Fruit fly (Drosophila melanogaster): ENCODE results near the gene Surf4.

Surf4 gene

DNA sequence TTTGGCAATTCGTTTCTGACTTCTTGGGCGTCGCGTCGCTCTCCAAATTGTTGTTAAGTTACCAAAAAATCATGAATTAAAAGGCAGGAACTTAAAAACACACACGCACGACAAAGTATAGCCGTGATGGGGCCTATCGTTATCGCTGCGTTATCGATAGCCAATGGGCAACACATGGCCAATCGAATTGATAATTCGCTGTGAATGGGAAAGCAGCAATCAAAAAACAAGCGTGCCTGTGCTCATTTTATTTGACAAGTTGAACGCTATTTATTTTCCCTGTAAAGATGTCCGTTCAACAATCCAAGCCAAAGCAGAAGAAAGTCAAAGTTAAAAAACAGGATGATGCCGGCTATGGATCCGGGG is at the start of gene Surf4, which contains the start of gene CG31301:
Gene Surf4, minus strand, starts transcription at position 159 of the 366 bp plus-strand sequence.
Gene CG31301, plus strand, starts transcription at position 188 of the 366 bp plus-strand sequence.
- TF ChIP-seq psq (optimal IDR thresholded peaks at IDR 0.05) (no peak), ttk (optimal IDR thresholded peaks at IDR 0.05) (no peak), Sin3A (optimal IDR thresholded peaks at IDR 0.05) (no peak), Myc (optimal IDR thresholded peaks at IDR 0.05) (no peak), insv (optimal IDR thresholded peaks at IDR 0.05) (no peak), h (optimal IDR thresholded peaks at IDR 0.05) (no peak)

DNA sequence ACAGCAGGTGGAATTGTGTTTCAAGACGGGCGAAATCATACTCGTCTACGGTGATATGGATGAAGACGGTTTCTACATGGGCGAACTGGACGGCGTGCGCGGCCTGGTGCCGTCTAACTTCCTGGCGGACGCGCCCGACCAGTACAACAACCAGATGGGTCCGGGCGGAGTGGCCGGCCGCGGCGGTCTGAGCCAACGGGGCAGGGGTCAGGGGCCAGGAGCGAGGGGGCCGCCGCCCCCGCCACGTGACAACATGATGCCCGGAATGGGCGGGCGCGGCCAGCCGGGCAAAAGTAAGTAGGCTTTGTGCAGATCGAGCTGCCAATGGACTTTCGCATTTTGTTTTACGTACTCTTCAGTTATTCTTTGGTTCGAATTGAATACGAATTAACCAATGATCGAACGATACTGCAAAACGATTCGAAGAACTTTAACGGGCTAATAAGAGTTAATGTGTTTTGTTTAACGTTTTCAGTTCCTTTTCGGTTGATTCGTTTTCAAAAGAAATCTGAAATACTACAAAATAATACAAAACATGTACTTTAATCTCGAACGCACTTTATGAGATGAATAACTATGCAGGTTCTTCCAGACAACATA is 47.3 kb upstream of the Surf4 start:
- no peak for TF ChIP-seq Myc (optimal IDR thresholded peaks at IDR 0.05)
- TF ChIP-seq ttk (optimal IDR thresholded peaks at IDR 0.05), result no peak
- no peak for TF ChIP-seq Sin3A (optimal IDR thresholded peaks at IDR 0.05)
- TF ChIP-seq psq (optimal IDR thresholded peaks at IDR 0.05), result no peak
- TF ChIP-seq h (optimal IDR thresholded peaks at IDR 0.05), result no peak
- no peak for TF ChIP-seq insv (optimal IDR thresholded peaks at IDR 0.05)

DNA sequence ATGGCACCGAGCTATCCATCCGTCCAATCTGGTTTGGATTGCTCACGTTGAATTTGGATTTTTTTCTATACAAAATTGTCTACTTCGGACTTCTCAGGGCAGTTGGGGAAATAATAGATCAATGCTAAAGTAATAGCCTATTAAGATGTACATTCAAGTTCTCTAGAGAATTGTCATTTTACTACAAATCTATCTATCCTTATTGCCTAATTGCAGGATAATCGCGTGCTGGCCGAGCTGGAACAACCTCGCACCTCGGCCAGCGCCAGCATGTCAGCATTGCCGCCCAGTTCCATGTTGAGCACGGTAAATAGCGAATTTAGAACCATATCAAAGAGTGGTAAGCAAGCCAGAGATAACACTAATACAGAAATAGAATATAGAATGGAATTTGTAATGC is 36.9 kb upstream of the Surf4 start, which contains the start of gene h-cup:
Gene h-cup, minus strand, starts transcription at position 101 of the 400 bp plus-strand sequence.
- TF ChIP-seq ttk (optimal IDR thresholded peaks at IDR 0.05) (no peak), h (optimal IDR thresholded peaks at IDR 0.05) (no peak), Myc (optimal IDR thresholded peaks at IDR 0.05) (no peak), Sin3A (optimal IDR thresholded peaks at IDR 0.05) (no peak), psq (optimal IDR thresholded peaks at IDR 0.05) (no peak), insv (optimal IDR thresholded peaks at IDR 0.05) (no peak)

DNA sequence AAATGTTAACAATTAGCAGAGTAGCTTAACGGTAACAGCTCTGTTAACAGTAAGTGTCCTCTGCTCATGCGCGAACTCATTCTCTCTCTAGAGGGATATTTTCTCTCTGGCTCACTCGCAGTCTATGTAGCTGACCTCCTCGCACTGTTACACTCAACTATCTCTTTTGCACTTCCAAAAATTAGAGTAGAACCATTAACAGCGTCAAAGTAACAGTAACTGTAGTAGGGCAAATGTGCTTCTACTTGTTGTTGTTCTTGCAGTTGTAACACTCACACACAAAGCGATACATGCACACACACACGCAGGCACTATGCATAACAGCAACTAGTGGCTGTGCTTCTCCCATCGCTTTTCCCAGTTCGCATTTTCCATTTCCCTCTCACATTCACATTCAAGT is 33.1 kb upstream of the Surf4 start:
- TF ChIP-seq Myc (optimal IDR thresholded peaks at IDR 0.05) (no peak), insv (optimal IDR thresholded peaks at IDR 0.05) (no peak), psq (optimal IDR thresholded peaks at IDR 0.05) (no peak), ttk (optimal IDR thresholded peaks at IDR 0.05) (no peak), h (optimal IDR thresholded peaks at IDR 0.05) (no peak), Sin3A (optimal IDR thresholded peaks at IDR 0.05) (no peak)

DNA sequence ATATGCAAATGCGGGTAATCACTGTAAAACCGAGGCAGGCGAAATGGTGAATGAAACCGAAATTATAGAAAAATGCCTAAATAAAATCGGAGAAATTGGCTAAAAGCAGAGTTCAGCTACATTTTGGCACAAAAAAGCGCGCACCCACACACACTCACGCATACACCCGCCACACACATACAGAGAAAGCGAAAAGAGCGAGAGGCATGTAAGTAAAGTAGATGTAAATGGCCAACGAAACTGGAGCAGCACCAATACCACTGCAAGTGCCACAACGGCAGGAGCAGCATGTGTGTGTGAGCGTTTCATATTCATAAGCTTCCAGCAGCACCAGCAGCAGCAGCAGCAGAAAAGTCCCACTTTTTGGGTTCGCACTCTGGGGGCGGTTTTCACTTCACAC is 29.5 kb upstream of the Surf4 start:
- no peak for TF ChIP-seq Sin3A (optimal IDR thresholded peaks at IDR 0.05)
- no peak for TF ChIP-seq psq (optimal IDR thresholded peaks at IDR 0.05)
- TF ChIP-seq ttk (optimal IDR thresholded peaks at IDR 0.05), result no peak
- no peak for TF ChIP-seq h (optimal IDR thresholded peaks at IDR 0.05)
- no peak for TF ChIP-seq insv (optimal IDR thresholded peaks at IDR 0.05)
- no peak for TF ChIP-seq Myc (optimal IDR thresholded peaks at IDR 0.05)

DNA sequence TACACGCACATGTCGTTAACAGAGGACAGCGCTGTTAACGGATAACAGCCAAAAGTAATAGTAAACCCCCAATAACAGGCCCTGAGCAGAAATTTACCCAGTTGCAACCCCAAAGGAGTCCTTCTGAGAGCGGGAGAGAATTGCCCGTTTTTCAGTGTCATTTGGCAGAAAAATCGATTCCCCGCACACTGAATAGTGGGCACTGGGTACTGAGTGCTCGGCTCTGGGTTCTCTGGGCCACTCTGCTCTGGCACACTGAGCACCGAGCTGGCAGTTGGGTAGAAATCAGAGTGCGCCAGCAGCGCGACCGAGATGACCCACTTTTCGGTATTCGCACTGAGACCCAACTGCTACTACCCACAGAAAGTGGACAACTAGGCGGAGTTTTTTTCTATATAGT is 28.4 kb upstream of the Surf4 start, which contains the start of gene Rbp:
Gene Rbp, plus strand, starts transcription at position 239 of the 400 bp plus-strand sequence.
- TF ChIP-seq psq (optimal IDR thresholded peaks at IDR 0.05) (no peak), Sin3A (optimal IDR thresholded peaks at IDR 0.05) (no peak), insv (optimal IDR thresholded peaks at IDR 0.05) (no peak), h (optimal IDR thresholded peaks at IDR 0.05) (no peak), ttk (optimal IDR thresholded peaks at IDR 0.05) (no peak), Myc (optimal IDR thresholded peaks at IDR 0.05) (no peak)

DNA sequence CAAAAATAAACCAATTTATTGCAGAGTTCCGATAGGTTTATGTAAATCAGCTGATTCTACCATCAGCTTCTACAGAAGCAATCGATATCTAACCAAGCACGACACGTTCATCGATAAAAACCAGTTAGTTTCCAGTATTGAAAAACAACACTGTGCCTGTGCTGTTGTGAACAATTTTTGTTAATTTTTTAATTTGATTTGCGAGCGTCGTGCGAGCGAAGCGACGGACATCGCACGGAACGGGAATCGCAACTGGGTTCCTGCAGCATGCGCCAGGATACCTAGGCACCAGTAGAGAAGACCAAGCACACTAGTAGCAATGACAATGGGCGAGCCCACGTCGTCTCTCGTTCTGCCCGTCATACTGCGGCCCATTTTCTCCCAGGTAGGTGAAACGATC is 25.9 kb upstream of the Surf4 start, which contains the start of the genes Ccm3 and CG6136:
Gene Ccm3, plus strand, starts transcription at position 125 of the 400 bp plus-strand sequence.
Gene CG6136, minus strand, starts transcription at position 380 of the 400 bp plus-strand sequence.
- TF ChIP-seq Sin3A (optimal IDR thresholded peaks at IDR 0.05) (no peak), h (optimal IDR thresholded peaks at IDR 0.05) (no peak), ttk (optimal IDR thresholded peaks at IDR 0.05) (no peak), Myc (optimal IDR thresholded peaks at IDR 0.05) (no peak), insv (optimal IDR thresholded peaks at IDR 0.05) (no peak), psq (optimal IDR thresholded peaks at IDR 0.05) (no peak)

DNA sequence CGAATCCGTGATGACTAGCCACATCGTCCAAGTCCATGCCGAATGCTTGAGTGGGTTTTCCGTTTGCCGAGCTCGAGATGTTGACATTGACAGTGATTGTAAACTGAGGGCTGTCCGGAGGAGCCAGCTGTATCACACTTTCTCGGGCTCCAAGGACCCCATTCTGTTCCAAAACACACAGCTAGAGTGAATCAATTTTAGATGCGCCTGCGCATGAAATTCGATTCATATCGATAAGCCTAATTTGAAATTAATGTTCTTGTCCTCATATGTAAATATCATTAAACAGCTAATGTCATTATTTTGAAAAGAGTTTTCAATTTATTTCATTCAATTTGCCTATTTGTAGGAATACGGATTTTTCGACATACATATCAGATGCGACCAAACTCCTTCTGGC is 23.8 kb upstream of the Surf4 start, which contains the start of gene CG14868:
Gene CG14868, minus strand, starts transcription at position 204 of the 400 bp plus-strand sequence.
- TF ChIP-seq ttk (optimal IDR thresholded peaks at IDR 0.05) (no peak), Myc (optimal IDR thresholded peaks at IDR 0.05) (no peak), psq (optimal IDR thresholded peaks at IDR 0.05) (no peak), insv (optimal IDR thresholded peaks at IDR 0.05) (no peak), Sin3A (optimal IDR thresholded peaks at IDR 0.05) (no peak), h (optimal IDR thresholded peaks at IDR 0.05) (no peak)

DNA sequence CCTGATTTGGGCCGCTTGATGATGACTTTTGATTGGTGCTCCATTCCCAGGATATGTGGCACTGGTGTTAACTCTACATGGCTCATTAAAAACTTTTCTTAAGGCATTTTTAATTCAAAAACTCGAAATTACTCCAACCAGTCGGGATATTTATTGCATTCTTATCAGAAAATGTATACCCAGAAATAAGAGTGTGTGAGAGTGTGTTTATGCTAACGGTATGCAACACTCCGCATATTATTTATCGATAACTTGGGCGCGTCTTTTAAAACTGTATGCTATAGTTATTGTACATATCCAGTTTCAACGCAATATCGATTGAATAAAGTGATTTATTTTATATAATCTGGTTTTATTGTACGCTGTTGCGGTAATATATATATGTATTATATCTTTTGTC is 21.5 kb upstream of the Surf4 start, which contains the start of gene CG34404:
Gene CG34404, minus strand, starts transcription at position 189 of the 400 bp plus-strand sequence.
- no peak for TF ChIP-seq insv (optimal IDR thresholded peaks at IDR 0.05)
- no peak for TF ChIP-seq ttk (optimal IDR thresholded peaks at IDR 0.05)

DNA sequence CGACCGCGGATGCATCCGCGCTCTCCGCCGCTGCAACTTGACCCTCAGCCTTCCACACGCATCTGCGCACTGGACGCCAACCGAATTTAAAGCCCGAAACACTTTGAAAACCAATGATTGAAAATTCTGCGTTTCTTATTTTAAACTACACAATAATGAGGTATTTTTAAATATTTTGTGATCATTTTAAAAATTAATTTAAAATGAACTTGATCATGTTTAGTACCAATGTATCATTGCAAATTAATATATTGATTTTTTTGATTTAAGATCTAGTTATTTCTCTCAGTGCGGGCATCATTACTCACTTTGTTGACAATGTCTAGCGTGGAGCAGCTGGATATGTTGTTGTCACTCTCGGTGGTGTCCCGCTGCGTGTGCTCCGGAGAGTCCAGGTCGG is 20.9 kb upstream of the Surf4 start:
- TF ChIP-seq h (optimal IDR thresholded peaks at IDR 0.05) (no peak), Myc (optimal IDR thresholded peaks at IDR 0.05) (no peak), Sin3A (optimal IDR thresholded peaks at IDR 0.05) (no peak), insv (optimal IDR thresholded peaks at IDR 0.05) (no peak), ttk (optimal IDR thresholded peaks at IDR 0.05) (no peak), psq (optimal IDR thresholded peaks at IDR 0.05) (no peak)

DNA sequence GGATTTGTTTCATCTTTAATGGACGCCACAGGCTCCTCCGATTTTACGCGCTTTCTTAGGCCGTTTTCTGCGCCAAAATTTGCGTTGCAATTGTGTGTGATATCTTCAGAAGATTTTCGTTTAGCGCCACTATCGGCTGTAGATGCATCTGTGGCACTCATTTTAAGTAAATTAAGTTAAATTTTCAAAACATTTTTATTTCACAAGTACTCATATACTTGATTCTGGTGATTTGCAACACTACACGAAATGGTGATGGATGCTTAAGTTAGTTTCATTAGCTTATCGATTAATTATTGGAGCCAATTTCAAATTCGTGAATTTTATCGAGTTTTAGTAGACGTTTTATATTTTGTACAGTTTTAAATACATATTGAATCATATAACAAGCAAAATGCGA is 17.6 kb upstream of the Surf4 start, which contains the start of gene CG6171:
Gene CG6171, minus strand, starts transcription at position 250 of the 400 bp plus-strand sequence.
- no peak for TF ChIP-seq h (optimal IDR thresholded peaks at IDR 0.05)
- TF ChIP-seq ttk (optimal IDR thresholded peaks at IDR 0.05), result no peak
- TF ChIP-seq psq (optimal IDR thresholded peaks at IDR 0.05), result no peak
- TF ChIP-seq Myc (optimal IDR thresholded peaks at IDR 0.05), result no peak
- TF ChIP-seq insv (optimal IDR thresholded peaks at IDR 0.05), result no peak
- TF ChIP-seq Sin3A (optimal IDR thresholded peaks at IDR 0.05), result no peak

DNA sequence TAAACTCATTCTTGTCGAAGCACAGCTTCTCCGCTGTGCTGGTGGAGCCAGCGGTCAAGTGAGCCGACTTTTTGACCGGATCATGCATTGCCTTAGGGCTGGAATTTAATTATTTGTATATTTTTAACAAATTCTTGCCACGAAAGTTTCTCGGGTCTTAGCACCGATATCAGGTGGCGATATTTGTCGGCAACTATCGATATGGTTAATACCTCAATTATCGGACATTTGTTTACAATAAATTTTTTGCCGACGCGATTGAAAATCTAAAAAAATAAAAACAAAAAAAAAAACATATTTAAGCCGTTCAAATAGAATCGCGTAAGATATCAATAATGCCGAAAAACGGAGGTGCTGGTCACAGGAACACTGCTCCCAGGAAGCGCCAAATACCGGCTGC is 15.5 kb upstream of the Surf4 start, which contains the start of the genes Cog2 and Trax:
Gene Cog2, minus strand, starts transcription at position 168 of the 400 bp plus-strand sequence.
Gene Trax, plus strand, starts transcription at position 203 of the 400 bp plus-strand sequence.
- no peak for TF ChIP-seq ttk (optimal IDR thresholded peaks at IDR 0.05)
- no peak for TF ChIP-seq Myc (optimal IDR thresholded peaks at IDR 0.05)
- no peak for TF ChIP-seq Sin3A (optimal IDR thresholded peaks at IDR 0.05)
- TF ChIP-seq psq (optimal IDR thresholded peaks at IDR 0.05), result no peak
- no peak for TF ChIP-seq insv (optimal IDR thresholded peaks at IDR 0.05)
- no peak for TF ChIP-seq h (optimal IDR thresholded peaks at IDR 0.05)
